Worm (Caenorhabditis elegans): ENCODE results near the gene K03H9.3.
A peak's percentile ranks its signal among the peaks of the same experiment; 100 is the strongest.

DNA sequence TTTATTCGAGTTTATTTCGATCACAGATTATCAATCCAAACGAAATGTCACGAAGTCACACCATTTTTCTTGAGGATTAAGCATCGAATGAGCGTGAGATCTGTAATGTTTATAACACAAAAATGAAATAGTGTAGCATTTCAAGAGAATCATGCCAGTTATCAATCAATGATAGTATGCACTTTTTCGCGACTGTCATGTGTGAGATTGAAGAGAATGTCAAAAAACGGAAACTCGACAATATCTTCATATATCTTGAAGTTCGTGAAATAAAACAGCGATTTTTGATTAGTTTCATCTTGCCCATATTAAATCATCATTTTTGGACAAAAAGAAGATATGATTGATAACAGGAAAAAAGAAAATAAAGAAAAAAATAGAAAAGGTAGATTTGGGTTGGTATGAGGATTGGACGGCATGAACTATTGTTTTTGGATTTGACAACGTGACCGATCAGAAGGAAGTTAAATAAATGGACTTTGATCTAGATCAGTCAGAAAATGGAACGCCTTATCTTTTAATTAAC, 43.8 kb upstream of the K03H9.3 start:
- TF ChIP-seq snpc-4 (tag; optimal IDR thresholded peaks at IDR 0.05) (no peak), mdl-1 (tag; optimal IDR thresholded peaks at IDR 0.05) (peak in 1 of 2 experiments; percentile 27), ceh-82 (tag; optimal IDR thresholded peaks at IDR 0.05) (no peak), zag-1 (tag; optimal IDR thresholded peaks at IDR 0.05) (no peak), ama-1 (optimal IDR thresholded peaks at IDR 0.05) (no peak), vab-7 (GFP tag; IDR thresholded peaks at IDR 0.05) (no peak), lim-7 (GFP tag; IDR thresholded peaks at IDR 0.05) (no peak), skn-1 (tag; optimal IDR thresholded peaks at IDR 0.05) (no peak), nhr-76 (tag; optimal IDR thresholded peaks at IDR 0.05) (no peak), aly-2 (tag; optimal IDR thresholded peaks at IDR 0.05) (no peak), sdz-12 (GFP tag; optimal IDR thresholded peaks at IDR 0.05) (no peak), unc-130 (GFP tag; optimal IDR thresholded peaks at IDR 0.05) (no peak), nhr-11 (tag; optimal IDR thresholded peaks at IDR 0.05) (no peak)
